Worm (Caenorhabditis elegans) whole organism, L2 larva: ENCODE measurements around the gene K01D12.7.

Experiments used
- C34F6.9 ChIP-seq: fragments of 150-350 bp; optimal IDR thresholded peaks from 2 replicates; lab custom pipeline; 2014; ENCODE audit warnings: missing biosample characterization, missing genetic modification characterization
- R02D3.7 ChIP-seq: fragments of 150-350 bp; optimal IDR thresholded peaks from 2 replicates; lab custom pipeline; 2014; ENCODE audit warnings: missing biosample characterization, missing genetic modification characterization
- ZK546.5 ChIP-seq: sonication (generic microtip); optimal IDR thresholded peaks from 2 replicates; lab custom pipeline; 2017; ENCODE audit warnings: missing biosample characterization, missing genetic modification characterization
- alr-1 ChIP-seq: fragments of 150-350 bp; optimal IDR thresholded peaks from 2 replicates; lab custom pipeline; 2014; ENCODE audit warnings: missing biosample characterization, missing genetic modification characterization
- aly-2 ChIP-seq: fragments of 150-350 bp; optimal IDR thresholded peaks from 2 replicates; lab custom pipeline; 2014; ENCODE audit warnings: missing biosample characterization, missing genetic modification characterization
- ceh-82 ChIP-seq: fragments of 150-350 bp; optimal IDR thresholded peaks from 2 replicates; lab custom pipeline; 2014; ENCODE audit warnings: missing biosample characterization, missing genetic modification characterization
- crh-2 ChIP-seq: sonication (generic microtip); optimal IDR thresholded peaks from 2 replicates; lab custom pipeline; 2017; ENCODE audit warnings: missing biosample characterization, missing genetic modification characterization
- dmd-4 ChIP-seq: sonication (generic microtip); optimal IDR thresholded peaks from 2 replicates; lab custom pipeline; 2017; ENCODE audit warnings: missing biosample characterization, missing genetic modification characterization
- egl-27 ChIP-seq: sonication (generic microtip); optimal IDR thresholded peaks from 3 replicates; lab custom pipeline; 2017; ENCODE audit warnings: missing biosample characterization, missing genetic modification reagents, missing genetic modification characterization
- fos-1 ChIP-seq: fragments of 150-350 bp; optimal IDR thresholded peaks from 2 replicates; lab custom pipeline; 2014; ENCODE audit warnings: missing biosample characterization, missing genetic modification characterization
- gmeb-1 ChIP-seq: fragments of 150-350 bp; optimal IDR thresholded peaks from 2 replicates; lab custom pipeline; 2014; ENCODE audit warnings: missing biosample characterization, missing genetic modification characterization
- lin-11 ChIP-seq: fragments of 150-350 bp; sonication (generic microtip); optimal IDR thresholded peaks from 2 replicates; lab custom pipeline; 2014; ENCODE audit warnings: missing biosample characterization, missing genetic modification characterization, inconsistent platforms, mixed read lengths
- lin-13 ChIP-seq: fragments of 150-350 bp; optimal IDR thresholded peaks from 2 replicates; lab custom pipeline; 2014; ENCODE audit warnings: missing biosample characterization, missing genetic modification reagents, missing genetic modification characterization
- lsy-2 ChIP-seq, 2 experiments: fragments of 150-350 bp in 1 of 2; sonication (generic microtip) in 1 of 2; optimal IDR thresholded peaks; 2 replicates each; lab custom pipeline; 2014 to 2017; ENCODE audit warnings: missing biosample characterization in 2 of 2, missing genetic modification characterization in 2 of 2
- mab-5 ChIP-seq: fragments of 150-350 bp; optimal IDR thresholded peaks from 2 replicates; lab custom pipeline; 2014; ENCODE audit warnings: missing biosample characterization, missing genetic modification characterization
- mbf-1 ChIP-seq: sonication (generic microtip); optimal IDR thresholded peaks from 2 replicates; lab custom pipeline; 2017; ENCODE audit warnings: missing biosample characterization, missing genetic modification characterization
- mdl-1 ChIP-seq, 2 experiments: fragments of 150-350 bp in 1 of 2; sonication (generic microtip) in 1 of 2; optimal IDR thresholded peaks; 2 replicates each; lab custom pipeline; 2017; ENCODE audit warnings: missing biosample characterization in 2 of 2, missing genetic modification characterization in 2 of 2
- nhr-10 ChIP-seq: sonication (generic microtip); optimal IDR thresholded peaks from 2 replicates; lab custom pipeline; 2017; ENCODE audit warnings: missing biosample characterization, missing genetic modification characterization
- nhr-11 ChIP-seq: fragments of 150-350 bp; optimal IDR thresholded peaks from 2 replicates; lab custom pipeline; 2014; ENCODE audit warnings: missing biosample characterization, missing genetic modification characterization
- nhr-21 ChIP-seq: fragments of 150-350 bp; optimal IDR thresholded peaks from 2 replicates; lab custom pipeline; 2014; ENCODE audit warnings: missing biosample characterization, missing genetic modification characterization
- nhr-23 ChIP-seq: fragments of 150-350 bp; optimal IDR thresholded peaks from 2 replicates; lab custom pipeline; 2014; ENCODE audit warnings: missing biosample characterization, missing genetic modification reagents, missing genetic modification characterization
- nhr-25 ChIP-seq: fragments of 150-350 bp; sonication (generic microtip); optimal IDR thresholded peaks from 3 replicates; lab custom pipeline; 2014; ENCODE audit warnings: missing biosample characterization, missing genetic modification characterization
- nhr-77 ChIP-seq: fragments of 150-350 bp; optimal IDR thresholded peaks from 2 replicates; lab custom pipeline; 2014; ENCODE audit warnings: missing biosample characterization, missing genetic modification characterization
- peb-1 ChIP-seq: fragments of 150-350 bp; optimal IDR thresholded peaks from 2 replicates; lab custom pipeline; 2014; ENCODE audit warnings: missing biosample characterization, missing genetic modification characterization
- sem-4 ChIP-seq: fragments of 150-350 bp; optimal IDR thresholded peaks from 2 replicates; lab custom pipeline; 2014; ENCODE audit warnings: missing biosample characterization, missing genetic modification reagents, missing genetic modification characterization
- skn-1 ChIP-seq: sonication (generic microtip); optimal IDR thresholded peaks from 2 replicates; lab custom pipeline; 2017; ENCODE audit warnings: missing biosample characterization, missing genetic modification characterization
- sma-3 ChIP-seq: sonication (generic microtip); optimal IDR thresholded peaks from 2 replicates; lab custom pipeline; 2016; ENCODE audit warnings: missing genetic modification reagents, missing genetic modification characterization, missing compliant biosample characterization
- sma-9 ChIP-seq, 2 experiments: fragments of 150-350 bp in 1 of 2; sonication (generic microtip) in 1 of 2; optimal IDR thresholded peaks; 2 replicates each; lab custom pipeline; 2014 to 2016; ENCODE audit warnings: missing genetic modification characterization in 2 of 2, mild to moderate bottlenecking in 1 of 2, missing biosample characterization in 1 of 2, missing compliant biosample characterization in 1 of 2, missing genetic modification reagents in 1 of 2, moderate library complexity in 1 of 2
- snpc-4 ChIP-seq: fragments of 150-350 bp; optimal IDR thresholded peaks from 2 replicates; lab custom pipeline; 2014; ENCODE audit warnings: missing biosample characterization, missing genetic modification characterization
- unc-39 ChIP-seq: fragments of 150-350 bp; optimal IDR thresholded peaks from 2 replicates; lab custom pipeline; 2014; ENCODE audit warnings: missing biosample characterization, missing genetic modification characterization
- unc-55 ChIP-seq: fragments of 150-350 bp; sonication (generic microtip); optimal IDR thresholded peaks from 3 replicates; lab custom pipeline; 2014; ENCODE audit warnings: missing biosample characterization, missing genetic modification reagents, missing genetic modification characterization
- ztf-1 ChIP-seq: fragments of 200-800 bp; sonication (Bioruptor generic); conservative IDR thresholded peaks from 2 replicates; pipeline ENCODE4 v1.3.6; 2022; ENCODE audit warnings: missing genetic modification characterization, missing compliant biosample characterization
- ztf-4 ChIP-seq: fragments of 150-350 bp; optimal IDR thresholded peaks from 2 replicates; lab custom pipeline; 2014; ENCODE audit warnings: missing biosample characterization, missing genetic modification characterization

The K01D12.7 gene

ce11 chrV:12401383-12401782, at the start of gene K01D12.7:
K01D12.7 (minus strand) TSS chrV:12401483.
- TF ChIP-seq nhr-11 (tag; lab: Kevin White, UChicago) (no peak), nhr-23 (no peak)

- TF ChIP-seq unc-39 (tag; lab: Kevin White, UChicago): no peak
- TF ChIP-seq unc-55 (GFP tag; lab: Kevin White, UChicago): peak; percentile 62
- TF ChIP-seq lin-13 (GFP tag; lab: Kevin White, UChicago): peak; percentile 7
- no peak for TF ChIP-seq nhr-11 (tag; lab: Kevin White, UChicago)
- TF ChIP-seq C34F6.9 (tag; lab: Kevin White, UChicago): peak; percentile 40
- TF ChIP-seq sma-3: no peak
- no peak for TF ChIP-seq skn-1 (tag; lab: Kevin White, UChicago)
- no peak for TF ChIP-seq sma-9 (GFP tag; optimal IDR thresholded peaks at IDR 0.05; lab: Kevin White, UChicago)
- no peak for TF ChIP-seq sma-9 (tag; optimal IDR thresholded peaks at IDR 0.05; lab: Kevin White, UChicago)
- peak; percentile 29 for TF ChIP-seq R02D3.7 (tag; lab: Kevin White, UChicago)
- TF ChIP-seq peb-1: no peak
- peak; percentile 89 for TF ChIP-seq gmeb-1 (tag; lab: Kevin White, UChicago)
- no peak for TF ChIP-seq snpc-4
- no peak for TF ChIP-seq nhr-10 (tag; lab: Kevin White, UChicago)
- TF ChIP-seq mab-5 (tag; lab: Kevin White, UChicago): no peak
- TF ChIP-seq ztf-4 (tag; lab: Kevin White, UChicago): no peak
These were observed 49.2 kb upstream of the K01D12.7 start, which contains the start of gene F28C1.1 for ce11 chrV:12450441-12450840. F28C1.1 (plus strand) TSS chrV:12450805.

DNA sequence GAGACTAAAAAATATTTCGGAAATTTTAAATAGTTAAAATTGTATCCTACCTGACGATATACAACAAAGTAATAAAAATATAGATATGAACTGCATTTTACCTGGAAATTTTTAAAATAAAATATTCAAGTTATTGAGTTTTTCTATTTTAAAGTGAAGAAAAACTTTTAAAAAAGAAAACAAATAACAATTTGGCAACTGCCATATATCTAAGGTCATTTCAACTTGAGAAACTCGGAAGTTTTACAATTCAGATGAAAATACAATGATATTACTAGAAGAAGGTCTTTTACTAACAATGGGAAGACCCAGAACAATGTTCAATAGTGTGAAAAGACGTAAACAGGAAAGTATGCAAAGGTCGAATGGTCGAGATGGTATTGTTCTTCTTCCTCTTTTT, 48.6 kb upstream of the K01D12.7 start, which contains the start of gene C54D10.10:
Gene C54D10.10, minus strand, starts transcription at position 101 of the 400 bp plus-strand sequence.
- TF ChIP-seq nhr-25 (tag; lab: Kevin White, UChicago): peak; percentile 41
- TF ChIP-seq lin-13 (GFP tag; lab: Kevin White, UChicago): no peak
- TF ChIP-seq mdl-1 (tag; optimal IDR thresholded peaks at IDR 0.05; lab: Kevin White, UChicago): no peak

- TF ChIP-seq lin-11 (tag; lab: Kevin White, UChicago): no peak
- no peak for TF ChIP-seq mbf-1
- TF ChIP-seq nhr-21 (tag; lab: Kevin White, UChicago): no peak
- no peak for TF ChIP-seq alr-1
- no peak for TF ChIP-seq aly-2 (tag; lab: Kevin White, UChicago)
- no peak for TF ChIP-seq dmd-4 (tag; lab: Kevin White, UChicago)
- no peak for TF ChIP-seq skn-1 (tag; lab: Kevin White, UChicago)
- no peak for TF ChIP-seq R02D3.7 (tag; lab: Kevin White, UChicago)
- no peak for TF ChIP-seq nhr-77
- no peak for TF ChIP-seq crh-2
- no peak for TF ChIP-seq unc-55 (GFP tag; lab: Kevin White, UChicago)
- TF ChIP-seq nhr-23: no peak
- TF ChIP-seq ceh-82 (tag; lab: Kevin White, UChicago): no peak
- TF ChIP-seq nhr-25 (tag; lab: Kevin White, UChicago): no peak
- no peak for TF ChIP-seq nhr-10 (tag; lab: Kevin White, UChicago)
These were observed 45.6 kb upstream of the K01D12.7 start, which contains the start of the genes pals-38 and C54D10.9 for ce11 chrV:12446895-12447294. pals-38 (minus strand) TSS chrV:12446995. C54D10.9 (plus strand) TSS chrV:12447153.

- TF ChIP-seq mdl-1 (tag; optimal IDR thresholded peaks at IDR 0.05; lab: Kevin White, UChicago) (no peak), lsy-2 (tag; optimal IDR thresholded peaks at IDR 0.05; lab: Kevin White, UChicago) (no peak), mbf-1 (no peak), fos-1 (tag; lab: Kevin White, UChicago) (peak; percentile 21), unc-55 (GFP tag; lab: Kevin White, UChicago) (no peak), sem-4 (tag; lab: Kevin White, UChicago) (no peak)
- TF ChIP-seq, all 48 proteins: peak for 1
These were observed 42.5 kb upstream of the K01D12.7 start, which contains the start of gene pals-39 for ce11 chrV:12443754-12444153. pals-39 (minus strand) TSS chrV:12443854.

DNA sequence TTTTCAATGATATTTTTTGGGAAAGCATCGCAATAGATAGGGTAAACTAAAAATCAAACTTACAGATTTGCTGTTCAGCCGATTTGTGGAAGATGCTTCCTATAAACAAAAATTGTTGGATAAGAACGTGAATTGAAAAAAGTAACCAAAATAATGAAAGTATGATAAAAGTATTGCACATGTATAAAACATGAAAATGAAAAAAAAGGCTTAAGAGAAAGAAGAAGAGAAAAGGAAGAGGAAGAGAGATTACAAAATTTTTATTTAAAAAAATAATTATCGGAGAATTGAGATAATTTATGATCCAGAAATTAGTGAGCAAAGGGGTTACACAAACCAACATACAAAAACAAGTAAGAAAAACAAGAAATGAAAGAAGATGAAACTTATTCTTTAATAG, 40.1 kb upstream of the K01D12.7 start, which contains the start of gene pals-37:
Gene pals-37, minus strand, starts transcription at position 101 of the 400 bp plus-strand sequence.
- TF ChIP-seq ZK546.5 (tag; lab: Kevin White, UChicago) (no peak), mbf-1 (no peak), ztf-1 (GFP tag; lab: Robert Waterston, UW) (no peak), egl-27 (tag; lab: Kevin White, UChicago) (no peak), gmeb-1 (tag; lab: Kevin White, UChicago) (no peak), unc-55 (GFP tag; lab: Kevin White, UChicago) (no peak), R02D3.7 (tag; lab: Kevin White, UChicago) (no peak), nhr-10 (tag; lab: Kevin White, UChicago) (no peak)
